Fruit fly (Drosophila melanogaster): ENCODE measurements around the gene Atet.

The Atet gene

DNA sequence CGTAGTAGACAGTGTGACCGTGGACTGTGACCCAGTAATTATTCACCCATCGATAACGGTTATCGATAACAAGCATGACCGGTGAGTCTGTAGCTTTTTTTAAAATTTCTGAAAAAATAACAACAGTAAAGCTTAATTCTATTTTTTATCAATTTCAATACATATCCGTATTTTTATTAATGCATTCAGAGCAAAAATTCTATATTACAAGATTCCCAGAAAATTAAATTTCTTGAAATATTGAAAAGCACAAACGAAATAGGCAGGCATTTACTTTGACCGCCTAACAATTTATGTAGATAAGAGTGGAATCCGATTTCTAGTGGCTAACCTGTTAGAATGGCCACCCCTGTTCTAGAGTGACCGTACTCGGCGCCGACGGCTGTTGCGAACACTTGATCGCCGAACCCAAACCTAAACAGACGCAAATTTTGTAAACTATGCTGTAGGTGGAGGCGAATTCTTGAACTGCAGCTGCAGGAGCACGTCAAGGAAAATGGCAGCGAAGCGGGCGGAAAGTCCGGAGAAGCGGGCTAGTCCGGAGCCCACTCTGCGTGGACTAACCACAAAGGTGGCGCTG is 60.2 kb downstream of the Atet start, which contains the start of gene CG3652 (continued):
- no peak for TF ChIP-seq ken (GFP tag; IDR thresholded peaks at IDR 0.05)
- TF ChIP-seq Mes4 (GFP tag; optimal IDR thresholded peaks at IDR 0.05): no peak
- TF ChIP-seq wor (GFP tag; IDR thresholded peaks at IDR 0.05): no peak
- peak; percentile 27 for TF ChIP-seq slou (GFP tag; optimal IDR thresholded peaks at IDR 0.05)
- peak; percentile 48 for TF ChIP-seq vvl (GFP tag; IDR thresholded peaks at IDR 0.05)
- no peak for TF ChIP-seq fd96Cb (tag; optimal IDR thresholded peaks at IDR 0.05)
- TF ChIP-seq CG14710 (tag; optimal IDR thresholded peaks at IDR 0.05): peak; percentile 72
- peak; percentile 71 for TF ChIP-seq CG2116 (GFP tag; optimal IDR thresholded peaks at IDR 0.05)
- no peak for TF ChIP-seq CG4424 (GFP tag; optimal IDR thresholded peaks at IDR 0.05)
- TF ChIP-seq CG11398 (GFP tag; optimal IDR thresholded peaks at IDR 0.05): no peak
- no peak for TF ChIP-seq CG10366 (GFP tag; IDR thresholded peaks at IDR 0.05)
- no peak for TF ChIP-seq kah (GFP tag; optimal IDR thresholded peaks at IDR 0.05)
- TF ChIP-seq ash1 (GFP tag; optimal IDR thresholded peaks at IDR 0.05): no peak
- no peak for TF ChIP-seq CG11695 (GFP tag; IDR thresholded peaks at IDR 0.05)
- peak; percentile 46; the same call in 1 of the 2 replicates for TF ChIP-seq unc-4 (GFP tag; IDR thresholded peaks at IDR 0.05; ENCODE audit: partially characterized antibody)
- no peak for TF ChIP-seq Tbp (GFP tag; optimal IDR thresholded peaks at IDR 0.05)
- TF ChIP-seq CG15514 (GFP tag; optimal IDR thresholded peaks at IDR 0.05): peak; percentile 42
- peak; percentile 43 for TF ChIP-seq Ets65A (GFP tag)
- no peak for TF ChIP-seq CG9727 (GFP tag; optimal IDR thresholded peaks at IDR 0.05)
- TF ChIP-seq Deaf1 (tag; optimal IDR thresholded peaks at IDR 0.05): no peak
- no peak for TF ChIP-seq CG10321 (GFP tag; IDR thresholded peaks at IDR 0.05)
- peak; percentile 49 for TF ChIP-seq Xbp1 (GFP tag; optimal IDR thresholded peaks at IDR 0.05)
- no peak for TF ChIP-seq hb (GFP tag; IDR thresholded peaks at IDR 0.05; ENCODE audit: partially characterized antibody)
- no peak for TF ChIP-seq CG17912 (GFP tag; optimal IDR thresholded peaks at IDR 0.05)
- TF ChIP-seq Blimp-1 (GFP tag; optimal IDR thresholded peaks at IDR 0.05): no peak
- no peak for TF ChIP-seq CG3281 (GFP tag; optimal IDR thresholded peaks at IDR 0.05)
- TF ChIP-seq Myb (GFP tag; optimal IDR thresholded peaks at IDR 0.05): peak; percentile 68
- TF ChIP-seq gt (GFP tag; IDR thresholded peaks at IDR 0.05): no peak
- no peak for TF ChIP-seq CG1603 (tag; optimal IDR thresholded peaks at IDR 0.05)
- no peak for TF ChIP-seq dysf (GFP tag; IDR thresholded peaks at IDR 0.05)
- no peak for TF ChIP-seq aop (GFP tag; IDR thresholded peaks at IDR 0.05)
- TF ChIP-seq CG8924 (tag; optimal IDR thresholded peaks at IDR 0.05): peak; percentile 19
- TF ChIP-seq lab (GFP tag; optimal IDR thresholded peaks at IDR 0.05): no peak
- peak; percentile 42 for TF ChIP-seq Abd-B (GFP tag; optimal IDR thresholded peaks at IDR 0.05)
- peak; percentile 28 for TF ChIP-seq CG13424 (tag; optimal IDR thresholded peaks at IDR 0.05)
- TF ChIP-seq Elba2 (GFP tag; optimal IDR thresholded peaks at IDR 0.05): no peak
- no peak for TF ChIP-seq NC2α (GFP tag; optimal IDR thresholded peaks at IDR 0.05)
- TF ChIP-seq chn (GFP tag; optimal IDR thresholded peaks at IDR 0.05): peak; percentile 9
- TF ChIP-seq Oaz (GFP tag; IDR thresholded peaks at IDR 0.05): no peak
- no peak for TF ChIP-seq esg (GFP tag; conservative IDR thresholded peaks at IDR 0.05)
- no peak for TF ChIP-seq Lpt (GFP tag; optimal IDR thresholded peaks at IDR 0.05)
- TF ChIP-seq bsh (GFP tag; optimal IDR thresholded peaks at IDR 0.05): no peak
- TF ChIP-seq CG12071 (GFP tag; optimal IDR thresholded peaks at IDR 0.05): no peak
- no peak for TF ChIP-seq yki (optimal IDR thresholded peaks at IDR 0.05)
- peak; percentile 33 for TF ChIP-seq Med (GFP tag)
- no peak for TF ChIP-seq Mrtf (GFP tag; IDR thresholded peaks at IDR 0.05)
- TF ChIP-seq sim (GFP tag; IDR thresholded peaks at IDR 0.05): no peak
- TF ChIP-seq CG15011 (GFP tag; optimal IDR thresholded peaks at IDR 0.05): no peak
- TF ChIP-seq tio (GFP tag; optimal IDR thresholded peaks at IDR 0.05): no peak
- 0 out of 2 replicates have a peak, but pooled peaks have one; percentile 20 for TF ChIP-seq lmd (GFP tag; IDR thresholded peaks at IDR 0.05)
- TF ChIP-seq dpn (GFP tag; optimal IDR thresholded peaks at IDR 0.05): peak; percentile 4 to 48
- no peak for TF ChIP-seq CG17359 (tag; optimal IDR thresholded peaks at IDR 0.05)

All from whole organism, embryonic.